Worm (Caenorhabditis elegans) whole organism, L1 larva: Measurements from ENCODE around the gene F55G1.1.

Experiments used
- C16A3.4 ChIP-seq: fragments of 150-350 bp; optimal IDR thresholded peaks from 2 replicates; lab custom pipeline; 2014; ENCODE audit warnings: missing biosample characterization, missing genetic modification characterization
- F16B12.6 ChIP-seq: fragments of 150-350 bp; optimal IDR thresholded peaks from 2 replicates; lab custom pipeline; 2014; ENCODE audit warnings: missing biosample characterization, missing genetic modification characterization
- aha-1 ChIP-seq: fragments of 150-350 bp; optimal IDR thresholded peaks from 2 replicates; lab custom pipeline; 2014; ENCODE audit warnings: missing biosample characterization, missing genetic modification characterization
- alr-1 ChIP-seq: fragments of 200-800 bp; sonication (Bioruptor generic); optimal IDR thresholded peaks from 2 replicates; lab custom pipeline; 2018; ENCODE audit warnings: borderline replicate concordance, mild to moderate bottlenecking, missing genetic modification characterization, missing compliant biosample characterization
- blmp-1 ChIP-seq: fragments of 150-350 bp; optimal IDR thresholded peaks from 2 replicates; lab custom pipeline; 2014; ENCODE audit warnings: missing biosample characterization, missing genetic modification characterization
- ceh-8 ChIP-seq: fragments of 200-800 bp; sonication (Bioruptor generic); optimal IDR thresholded peaks from 2 replicates; lab custom pipeline; 2018; ENCODE audit warnings: mild to moderate bottlenecking, missing genetic modification characterization, moderate library complexity, missing compliant biosample characterization
- ceh-82 ChIP-seq, 3 experiments: fragments of 150-350 bp in 1 of 3; sonication (generic microtip) in 2 of 3; optimal IDR thresholded peaks; 2 replicates each; lab custom pipeline; 2014 to 2017; ENCODE audit warnings: missing biosample characterization in 3 of 3, missing genetic modification characterization in 3 of 3
- ceh-88 ChIP-seq: fragments of 200-800 bp; sonication (Bioruptor generic); IDR thresholded peaks from 2 replicates; pipeline ENCODE4 v1.3.6; 2022; ENCODE audit warnings: missing genetic modification characterization, missing compliant biosample characterization
- dpl-1 ChIP-seq, 3 experiments: fragments of 150-350 bp in 2 of 3; sonication (generic microtip) in 1 of 3; optimal IDR thresholded peaks; 2 replicates each; lab custom pipeline; 2014 to 2017; ENCODE audit warnings: missing biosample characterization in 3 of 3, missing genetic modification characterization in 3 of 3, missing genetic modification reagents in 3 of 3
- dsc-1 ChIP-seq: sonication (generic microtip); optimal IDR thresholded peaks from 2 replicates; lab custom pipeline; 2016; ENCODE audit warnings: mild to moderate bottlenecking, missing genetic modification characterization, missing compliant biosample characterization
- efl-1 ChIP-seq, 4 experiments: fragments of 150-350 bp; optimal IDR thresholded peaks in 3 of 4; peaks in 1 of 4; 1 replicate in 1 of 4; 2 replicates in 3 of 4; lab custom pipeline; 2014; ENCODE audit warnings: missing biosample characterization in 2 of 4, missing genetic modification characterization in 2 of 4, missing genetic modification reagents in 2 of 4
- egl-27 ChIP-seq, 2 experiments: fragments of 150-350 bp in 1 of 2; sonication (generic microtip); optimal IDR thresholded peaks; 3 replicates each; lab custom pipeline; 2017 to 2018; ENCODE audit warnings: missing biosample characterization in 2 of 2, missing genetic modification characterization in 2 of 2, missing genetic modification reagents in 2 of 2
- elt-2 ChIP-seq: sonication (generic microtip); optimal IDR thresholded peaks from 2 replicates; lab custom pipeline; 2016; ENCODE audit warnings: missing genetic modification characterization, mild to moderate bottlenecking, inconsistent platforms, missing compliant biosample characterization, missing genetic modification reagents
- elt-3 ChIP-seq, 6 experiments: fragments of 150-350 bp in 1 of 6; sonication (generic microtip); optimal IDR thresholded peaks; 2 replicates each; lab custom pipeline; 2017 to 2018; ENCODE audit warnings: missing biosample characterization in 6 of 6, missing genetic modification characterization in 6 of 6, inconsistent platforms in 1 of 6
- fkh-10 ChIP-seq: sonication (generic microtip); optimal IDR thresholded peaks from 2 replicates; lab custom pipeline; 2017; ENCODE audit warnings: missing biosample characterization, missing genetic modification reagents, missing genetic modification characterization
- fkh-8 ChIP-seq: sonication (generic microtip); optimal IDR thresholded peaks from 2 replicates; lab custom pipeline; 2016; ENCODE audit warnings: mild to moderate bottlenecking, missing genetic modification characterization, missing compliant biosample characterization
- grh-1 ChIP-seq: fragments of 200-800 bp; sonication (Bioruptor generic); IDR thresholded peaks from 2 replicates; pipeline ENCODE4 v1.3.6; 2022; ENCODE audit warnings: missing genetic modification reagents, missing genetic modification characterization, missing compliant biosample characterization
- hlh-4 ChIP-seq: sonication (generic microtip); optimal IDR thresholded peaks from 2 replicates; lab custom pipeline; 2016; ENCODE audit warnings: mild to moderate bottlenecking, missing genetic modification characterization, missing compliant biosample characterization
- jun-1 ChIP-seq: fragments of 150-350 bp; optimal IDR thresholded peaks from 2 replicates; lab custom pipeline; 2014; ENCODE audit warnings: missing biosample characterization, missing genetic modification reagents, missing genetic modification characterization
- lin-13 ChIP-seq: fragments of 150-350 bp; optimal IDR thresholded peaks from 2 replicates; lab custom pipeline; 2014; ENCODE audit warnings: missing biosample characterization, missing genetic modification reagents, missing genetic modification characterization
- lin-15B ChIP-seq: fragments of 150-350 bp; sonication (generic microtip); optimal IDR thresholded peaks from 3 replicates; lab custom pipeline; 2014; ENCODE audit warnings: missing biosample characterization, missing genetic modification characterization
- lin-35 ChIP-seq, 2 experiments: fragments of 150-350 bp; optimal IDR thresholded peaks; 2 replicates each; lab custom pipeline; 2014; ENCODE audit warnings: missing biosample characterization in 2 of 2, missing genetic modification characterization in 2 of 2, missing genetic modification reagents in 2 of 2
- lin-39 ChIP-seq: fragments of 150-350 bp; optimal IDR thresholded peaks from 2 replicates; lab custom pipeline; 2014; ENCODE audit warnings: missing biosample characterization, missing genetic modification reagents, missing genetic modification characterization
- lsy-2 ChIP-seq, 2 experiments: fragments of 150-350 bp; optimal IDR thresholded peaks; 2 replicates each; lab custom pipeline; 2014; ENCODE audit warnings: missing biosample characterization in 2 of 2, missing genetic modification characterization in 2 of 2
- mab-9 ChIP-seq: fragments of 200-800 bp; sonication (Bioruptor generic); IDR thresholded peaks from 2 replicates; pipeline ENCODE4 v1.3.6; 2022; ENCODE audit warnings: missing genetic modification reagents, missing genetic modification characterization, missing compliant biosample characterization
- mep-1 ChIP-seq: fragments of 150-350 bp; optimal IDR thresholded peaks from 2 replicates; lab custom pipeline; 2014; ENCODE audit warnings: missing biosample characterization, missing genetic modification characterization
- nhr-11 ChIP-seq: fragments of 150-350 bp; optimal IDR thresholded peaks from 2 replicates; lab custom pipeline; 2014; ENCODE audit warnings: missing biosample characterization, missing genetic modification characterization
- nhr-12 ChIP-seq: sonication (generic microtip); optimal IDR thresholded peaks from 2 replicates; lab custom pipeline; 2017; ENCODE audit warnings: missing biosample characterization, missing genetic modification characterization
- nhr-19 ChIP-seq: fragments of 200-800 bp; sonication (Bioruptor generic); conservative IDR thresholded peaks from 2 replicates; pipeline ENCODE4 v1.3.6; 2022; ENCODE audit warnings: missing genetic modification characterization, missing compliant biosample characterization
- nhr-71 ChIP-seq: sonication (generic microtip); optimal IDR thresholded peaks from 2 replicates; lab custom pipeline; 2016; ENCODE audit warnings: mild to moderate bottlenecking, missing genetic modification characterization, moderate library complexity, missing compliant biosample characterization
- nhr-76 ChIP-seq: sonication (generic microtip); optimal IDR thresholded peaks from 2 replicates; lab custom pipeline; 2017; ENCODE audit warnings: missing biosample characterization, missing genetic modification characterization
- nhr-84 ChIP-seq: sonication (generic microtip); optimal IDR thresholded peaks from 2 replicates; lab custom pipeline; 2017; ENCODE audit warnings: missing biosample characterization, missing genetic modification characterization
- nhr-90 ChIP-seq: sonication (generic microtip); optimal IDR thresholded peaks from 2 replicates; lab custom pipeline; 2016; ENCODE audit warnings: mild to moderate bottlenecking, missing genetic modification characterization, missing compliant biosample characterization; ENCODE audit not compliant: poor library complexity
- pag-3 ChIP-seq: sonication (generic microtip); optimal IDR thresholded peaks from 2 replicates; lab custom pipeline; 2017; ENCODE audit warnings: missing genetic modification characterization, mild to moderate bottlenecking, missing compliant biosample characterization, antibody characterized with exemption, borderline replicate concordance; ENCODE audit not compliant: insufficient read depth
- pax-3 ChIP-seq: fragments of 200-800 bp; sonication (Bioruptor generic); optimal IDR thresholded peaks from 2 replicates; lab custom pipeline; 2018; ENCODE audit warnings: mild to moderate bottlenecking, missing genetic modification characterization, moderate library complexity, missing compliant biosample characterization
- pqm-1 ChIP-seq: sonication (generic microtip); optimal IDR thresholded peaks from 3 replicates; lab custom pipeline; 2017; ENCODE audit warnings: missing biosample characterization, missing genetic modification characterization
- rnt-1 ChIP-seq: sonication (generic microtip); optimal IDR thresholded peaks from 2 replicates; lab custom pipeline; 2016; ENCODE audit warnings: mild to moderate bottlenecking, missing genetic modification characterization, moderate library complexity, missing compliant biosample characterization
- snu-23 ChIP-seq: sonication (generic microtip); optimal IDR thresholded peaks from 2 replicates; lab custom pipeline; 2016; ENCODE audit warnings: missing genetic modification characterization, missing compliant biosample characterization
- sup-37 ChIP-seq: fragments of 200-800 bp; sonication (Bioruptor generic); optimal IDR thresholded peaks from 2 replicates; lab custom pipeline; 2018; ENCODE audit warnings: mild to moderate bottlenecking, missing genetic modification characterization, missing compliant biosample characterization
- swsn-7 ChIP-seq: sonication (generic microtip); optimal IDR thresholded peaks from 2 replicates; lab custom pipeline; 2016; ENCODE audit warnings: missing genetic modification characterization, missing compliant biosample characterization
- tbx-2 ChIP-seq: sonication (generic microtip); optimal IDR thresholded peaks from 2 replicates; lab custom pipeline; 2016; ENCODE audit warnings: missing genetic modification characterization, missing compliant biosample characterization
- vab-15 ChIP-seq: sonication (generic microtip); optimal IDR thresholded peaks from 2 replicates; lab custom pipeline; 2017; ENCODE audit warnings: missing genotype, mild to moderate bottlenecking, missing genetic modification characterization, missing compliant biosample characterization
- xbp-1 ChIP-seq: sonication (generic microtip); optimal IDR thresholded peaks from 2 replicates; lab custom pipeline; 2016; ENCODE audit warnings: missing genetic modification characterization, missing compliant biosample characterization
- ztf-11 ChIP-seq, 2 experiments: sonication (generic microtip); optimal IDR thresholded peaks; 2 replicates each; lab custom pipeline; 2016 to 2017; ENCODE audit warnings: missing genetic modification characterization in 2 of 2, missing biosample characterization in 1 of 2, missing compliant biosample characterization in 1 of 2

Gene F55G1.1

ce11 chrIV:7508850-7509249 lies 17.3 kb downstream of the F55G1.1 start (continued):
- TF ChIP-seq pqm-1 (tag; lab: Kevin White, UChicago) (no peak), nhr-71 (tag; lab: Kevin White, UChicago) (no peak), nhr-90 (tag; lab: Kevin White, UChicago) (no peak), lin-35 (GFP tag; optimal IDR thresholded peaks at IDR 0.05; lab: Kevin White, UChicago) (peak in 1 of 2 experiments; percentile 65), efl-1 (optimal IDR thresholded peaks at IDR 0.05; lab: Kevin White, UChicago) (peak; percentile 38 to 56), efl-1 (GFP tag; optimal IDR thresholded peaks at IDR 0.05 in 1 of 2; lab: Kevin White, UChicago) (peak; percentile 48 to 91)

- TF ChIP-seq mep-1 (no peak), dpl-1 (GFP tag; optimal IDR thresholded peaks at IDR 0.05; lab: Kevin White, UChicago) (peak in 2 of 3 experiments; percentile 29 to 37), fkh-8 (tag; lab: Kevin White, UChicago) (no peak), lin-39 (tag; lab: Kevin White, UChicago) (no peak), sup-37 (GFP tag; lab: Kevin White, UChicago) (no peak), elt-2 (tag; lab: Kevin White, UChicago) (no peak), lin-13 (GFP tag; lab: Kevin White, UChicago) (no peak), efl-1 (optimal IDR thresholded peaks at IDR 0.05; lab: Kevin White, UChicago) (peak in 1 of 2 experiments; percentile 10), efl-1 (GFP tag; optimal IDR thresholded peaks at IDR 0.05 in 1 of 2; lab: Kevin White, UChicago) (peak in 1 of 2 experiments; percentile 40), nhr-11 (no peak), ceh-8 (GFP tag; lab: Kevin White, UChicago) (no peak), mab-9 (no peak), swsn-7 (tag; lab: Kevin White, UChicago) (no peak), nhr-84 (no peak), lin-35 (GFP tag; optimal IDR thresholded peaks at IDR 0.05; lab: Kevin White, UChicago) (peak in 1 of 2 experiments; percentile 7), jun-1 (no peak), tbx-2 (tag; lab: Kevin White, UChicago) (no peak)
Observed at ce11 chrIV:7510829-7511228, 19.3 kb downstream of the F55G1.1 start.

- TF ChIP-seq elt-2 (tag; lab: Kevin White, UChicago), result no peak
- TF ChIP-seq hlh-4 (tag; lab: Kevin White, UChicago), result no peak
- peak; percentile 13; the same call in 1 of the 2 replicates for TF ChIP-seq nhr-19 (GFP tag; lab: Robert Waterston, UW)
- TF ChIP-seq F16B12.6, result peak; percentile 4
- no peak for TF ChIP-seq fkh-10 (GFP tag; lab: Kevin White, UChicago)
- TF ChIP-seq sup-37 (GFP tag; lab: Kevin White, UChicago), result no peak
- no peak for TF ChIP-seq vab-15
- TF ChIP-seq elt-3 (tag; optimal IDR thresholded peaks at IDR 0.05; lab: Kevin White, UChicago), result peak in 2 of 6 experiments; percentile 3 to 52
- peak; percentile 42 for TF ChIP-seq swsn-7 (tag; lab: Kevin White, UChicago)
- TF ChIP-seq tbx-2 (tag; lab: Kevin White, UChicago), result peak; percentile 38
- no peak for TF ChIP-seq lin-13 (GFP tag; lab: Kevin White, UChicago)
- no peak for TF ChIP-seq aha-1
- no peak for TF ChIP-seq ceh-8 (GFP tag; lab: Kevin White, UChicago)
- TF ChIP-seq blmp-1, result peak; percentile 53
- peak; percentile 60 for TF ChIP-seq C16A3.4 (tag; lab: Kevin White, UChicago)
- no peak for TF ChIP-seq alr-1 (tag; lab: Kevin White, UChicago)
- peak; percentile 42 for TF ChIP-seq xbp-1 (tag; lab: Kevin White, UChicago)
- no peak for TF ChIP-seq pqm-1 (tag; lab: Kevin White, UChicago)
- TF ChIP-seq snu-23, result peak; percentile 56
- no peak for TF ChIP-seq ceh-88
- peak in 2 of 3 experiments; percentile 15 to 27 for TF ChIP-seq ceh-82 (tag; optimal IDR thresholded peaks at IDR 0.05; lab: Kevin White, UChicago)
- no peak for TF ChIP-seq mab-9
- no peak for TF ChIP-seq nhr-12 (tag; lab: Kevin White, UChicago)
- TF ChIP-seq dsc-1 (tag; lab: Kevin White, UChicago), result peak; percentile 20
- peak; percentile 52 for TF ChIP-seq nhr-90 (tag; lab: Kevin White, UChicago)
- TF ChIP-seq grh-1 (GFP tag; lab: Robert Waterston, UW), result no peak
- TF ChIP-seq lin-15B (tag; lab: Kevin White, UChicago), result no peak
- TF ChIP-seq pax-3 (tag; lab: Kevin White, UChicago), result no peak
- no peak for TF ChIP-seq pag-3
- no peak for TF ChIP-seq nhr-76
- peak; percentile 53 to 68 for TF ChIP-seq lsy-2 (tag; optimal IDR thresholded peaks at IDR 0.05; lab: Kevin White, UChicago)
- no peak for TF ChIP-seq egl-27 (tag; optimal IDR thresholded peaks at IDR 0.05; lab: Kevin White, UChicago)
- no peak for TF ChIP-seq ztf-11 (tag; optimal IDR thresholded peaks at IDR 0.05; lab: Kevin White, UChicago)
- TF ChIP-seq rnt-1 (tag; lab: Kevin White, UChicago), result peak; percentile 7
Observed at ce11 chrIV:7512617-7513233, 21.2 kb downstream of the F55G1.1 start, which contains the start of the genes plc-4 and R05G6.4. plc-4 (minus strand) TSS chrIV:7512667. R05G6.4 (plus strand) TSS chrIV:7513233.
